Worm (Caenorhabditis elegans): ENCODE results near the gene W08E12.6.

W08E12.6 gene

ce11 chrIV:3258528-3258927 lies 39.9 kb upstream of the W08E12.6 start, which contains the start of gene T26C12.1:
TSS of gene T26C12.1 (plus strand) at chrIV:3258910.
- TF ChIP-seq unc-98 (GFP tag; IDR thresholded peaks at IDR 0.05) = no peak
- no peak for TF ChIP-seq nhr-76 (tag; optimal IDR thresholded peaks at IDR 0.05)
- TF ChIP-seq lir-3 (tag; optimal IDR thresholded peaks at IDR 0.05; ENCODE audit: poor library complexity) = no peak
- TF ChIP-seq F16B12.6 (tag; optimal IDR thresholded peaks at IDR 0.05) = no peak
- no peak for TF ChIP-seq ces-1 (GFP tag; optimal IDR thresholded peaks at IDR 0.05)
- no peak for TF ChIP-seq hpl-2 (GFP tag; optimal IDR thresholded peaks at IDR 0.05)
- no peak for TF ChIP-seq dpl-1 (GFP tag; optimal IDR thresholded peaks at IDR 0.05)
- TF ChIP-seq nhr-71 (tag; optimal IDR thresholded peaks at IDR 0.05) = no peak
- no peak for TF ChIP-seq ceh-82 (tag; optimal IDR thresholded peaks at IDR 0.05)
- no peak for TF ChIP-seq nhr-84 (tag; optimal IDR thresholded peaks at IDR 0.05)
- no peak for TF ChIP-seq efl-1 (optimal IDR thresholded peaks at IDR 0.05)
- TF ChIP-seq efl-1 (GFP tag; optimal IDR thresholded peaks at IDR 0.05 in 1 of 2) = peak in 1 of 2 experiments; percentile 14
- TF ChIP-seq nhr-77 (tag; optimal IDR thresholded peaks at IDR 0.05) = no peak
- no peak for TF ChIP-seq vab-15 (tag; optimal IDR thresholded peaks at IDR 0.05)
- TF ChIP-seq grh-1 (GFP tag; IDR thresholded peaks at IDR 0.05) = no peak
- TF ChIP-seq ets-5 (GFP tag; IDR thresholded peaks at IDR 0.05) = no peak
- TF ChIP-seq xbp-1 (tag; optimal IDR thresholded peaks at IDR 0.05) = no peak
- TF ChIP-seq mep-1 (tag; optimal IDR thresholded peaks at IDR 0.05) = no peak
- TF ChIP-seq ceh-63 (GFP tag; optimal IDR thresholded peaks at IDR 0.05) = no peak
- peak; percentile 19 for TF ChIP-seq nhr-90 (tag; optimal IDR thresholded peaks at IDR 0.05; ENCODE audit: poor library complexity)
- TF ChIP-seq fkh-10 (GFP tag; optimal IDR thresholded peaks at IDR 0.05) = no peak
- TF ChIP-seq aha-1 (tag; optimal IDR thresholded peaks at IDR 0.05) = no peak
- TF ChIP-seq elt-2 (tag; optimal IDR thresholded peaks at IDR 0.05) = peak; percentile 41
- no peak for TF ChIP-seq sox-4 (tag; optimal IDR thresholded peaks at IDR 0.05)
- no peak for TF ChIP-seq unc-62 (GFP tag; optimal IDR thresholded peaks at IDR 0.05)
- no peak for TF ChIP-seq mab-9 (GFP tag; IDR thresholded peaks at IDR 0.05)
- TF ChIP-seq skn-1 (tag; optimal IDR thresholded peaks at IDR 0.05) = no peak

DNA sequence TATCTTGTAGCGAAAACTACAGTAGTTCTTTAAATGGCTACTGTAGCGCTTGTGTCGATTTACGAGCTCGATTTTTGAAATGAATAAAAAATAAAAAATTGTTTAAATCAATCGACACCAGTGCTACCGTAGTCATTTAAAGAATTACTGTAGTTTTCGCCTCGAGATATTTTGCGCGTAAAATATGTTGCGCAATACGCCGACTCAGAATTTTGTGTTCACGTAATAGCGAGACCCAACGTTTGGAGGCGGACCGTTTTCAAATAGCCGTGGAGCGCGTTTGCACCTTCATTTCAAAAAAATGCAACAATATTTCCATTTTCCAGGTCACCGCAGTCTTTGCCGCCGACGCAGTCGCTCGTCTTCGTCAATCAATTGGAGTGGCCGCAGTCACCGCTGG lies 38.2 kb upstream of the W08E12.6 start:
- TF ChIP-seq elt-3 (tag; optimal IDR thresholded peaks at IDR 0.05) (no peak), lsy-2 (tag; optimal IDR thresholded peaks at IDR 0.05) (no peak), unc-98 (GFP tag; IDR thresholded peaks at IDR 0.05) (no peak), hpl-2 (GFP tag; optimal IDR thresholded peaks at IDR 0.05) (no peak), hlh-4 (tag; optimal IDR thresholded peaks at IDR 0.05) (no peak), blmp-1 (tag; optimal IDR thresholded peaks at IDR 0.05) (no peak), lin-39 (tag; optimal IDR thresholded peaks at IDR 0.05) (no peak), sox-4 (tag; optimal IDR thresholded peaks at IDR 0.05) (no peak), efl-1 (optimal IDR thresholded peaks at IDR 0.05) (no peak), efl-1 (GFP tag; optimal IDR thresholded peaks at IDR 0.05 in 1 of 2) (no peak), irx-1 (tag; optimal IDR thresholded peaks at IDR 0.05) (no peak), nhr-77 (tag; optimal IDR thresholded peaks at IDR 0.05) (no peak), nhr-28 (tag; optimal IDR thresholded peaks at IDR 0.05) (no peak), lin-13 (GFP tag; optimal IDR thresholded peaks at IDR 0.05) (no peak), C16A3.4 (tag; optimal IDR thresholded peaks at IDR 0.05) (no peak), dpl-1 (GFP tag; optimal IDR thresholded peaks at IDR 0.05) (no peak), nhr-20 (tag; optimal IDR thresholded peaks at IDR 0.05) (no peak)

DNA sequence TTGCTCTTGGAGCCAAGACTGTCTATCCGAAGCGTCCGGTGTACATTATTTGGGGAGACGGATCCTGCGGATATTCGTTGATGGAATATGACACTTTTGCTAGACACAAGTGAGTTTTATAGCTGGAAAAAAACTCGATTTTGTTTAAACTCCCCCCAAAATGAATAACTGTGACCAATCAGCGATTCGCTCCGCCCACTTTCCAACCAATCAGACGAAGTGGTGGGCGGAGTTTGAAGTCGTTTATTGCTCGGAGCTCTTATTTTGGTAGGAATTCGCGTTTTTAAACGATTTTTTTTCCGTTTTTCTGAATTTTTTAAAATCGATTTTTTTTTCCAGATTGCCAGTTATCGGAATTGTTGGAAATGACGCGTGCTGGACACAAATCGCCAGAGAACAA lies 36.6 kb upstream of the W08E12.6 start:
- no peak for TF ChIP-seq mef-2 (tag; optimal IDR thresholded peaks at IDR 0.05)
- TF ChIP-seq vab-15 (tag; optimal IDR thresholded peaks at IDR 0.05) = no peak
- TF ChIP-seq snpc-4 (tag; optimal IDR thresholded peaks at IDR 0.05) = no peak
- TF ChIP-seq nhr-12 (tag; optimal IDR thresholded peaks at IDR 0.05) = no peak
- TF ChIP-seq hpl-2 (GFP tag; optimal IDR thresholded peaks at IDR 0.05) = no peak
- no peak for TF ChIP-seq hlh-17 (GFP tag; optimal IDR thresholded peaks at IDR 0.05; ENCODE audit: borderline replicate concordance)
- no peak for TF ChIP-seq elt-2 (tag; optimal IDR thresholded peaks at IDR 0.05)
- no peak for TF ChIP-seq lir-3 (tag; optimal IDR thresholded peaks at IDR 0.05; ENCODE audit: poor library complexity)
- no peak for TF ChIP-seq zip-4 (GFP tag; optimal IDR thresholded peaks at IDR 0.05)
- no peak for TF ChIP-seq mdl-1 (tag; optimal IDR thresholded peaks at IDR 0.05)
- no peak for TF ChIP-seq zag-1 (tag; optimal IDR thresholded peaks at IDR 0.05)
- TF ChIP-seq lin-13 (GFP tag; optimal IDR thresholded peaks at IDR 0.05) = no peak
